Fruit fly (Drosophila melanogaster) whole organism, prepupa: ENCODE data around the gene Ire1.

Experiments used
- CG10631 ChIP-seq: fragments of 200-800 bp; sonication (Bioruptor generic); optimal IDR thresholded peaks from 2 replicates; lab custom pipeline; 2016; ENCODE audit warnings: missing biosample characterization, missing genetic modification characterization
- CG10669 ChIP-seq: fragments of 200-800 bp; sonication (Bioruptor generic); optimal IDR thresholded peaks from 3 replicates; lab custom pipeline; 2018; ENCODE audit warnings: missing biosample characterization, mild to moderate bottlenecking, missing genetic modification characterization, moderate library complexity
- CG11762 ChIP-seq: fragments of 200-800 bp; sonication (Bioruptor generic); optimal IDR thresholded peaks from 3 replicates; lab custom pipeline; 2016; ENCODE audit warnings: missing biosample characterization, missing genetic modification characterization; ENCODE audit not compliant: insufficient read depth
- CG15336 ChIP-seq: fragments of 200-800 bp; sonication (Bioruptor generic); IDR thresholded peaks from 2 replicates; pipeline ENCODE4 v1.3.6; 2022; ENCODE audit warnings: missing biosample characterization, missing genetic modification characterization
- CG1621 ChIP-seq: fragments of 200-800 bp; sonication (Bioruptor generic); optimal IDR thresholded peaks from 3 replicates; lab custom pipeline; 2018; ENCODE audit warnings: missing biosample characterization, mild to moderate bottlenecking, missing genetic modification characterization
- CG16779 ChIP-seq: fragments of 200-800 bp; sonication (Bioruptor generic); optimal IDR thresholded peaks from 3 replicates; lab custom pipeline; 2017; ENCODE audit warnings: missing biosample characterization, mild to moderate bottlenecking, missing genetic modification characterization
- CG3032 ChIP-seq: fragments of 200-800 bp; optimal IDR thresholded peaks from 2 replicates; lab custom pipeline; 2019; ENCODE audit warnings: missing biosample characterization, mild to moderate bottlenecking, missing genetic modification characterization, moderate library complexity
- CG32006 ChIP-seq: fragments of 200-800 bp; sonication (Bioruptor generic); optimal IDR thresholded peaks from 3 replicates; lab custom pipeline; 2017; ENCODE audit warnings: missing biosample characterization, mild to moderate bottlenecking, missing genetic modification characterization
- CG34406 ChIP-seq: fragments of 200-800 bp; sonication (Bioruptor generic); optimal IDR thresholded peaks from 3 replicates; lab custom pipeline; 2016; ENCODE audit warnings: missing biosample characterization, missing genetic modification characterization
- CG3919 ChIP-seq: fragments of 200-800 bp; sonication (Bioruptor generic); optimal IDR thresholded peaks from 3 replicates; lab custom pipeline; 2016; ENCODE audit warnings: missing biosample characterization, missing genetic modification characterization
- CG6163 ChIP-seq: fragments of 200-800 bp; sonication (Bioruptor generic); IDR thresholded peaks from 3 replicates; pipeline ENCODE4 v1.3.6; 2022; ENCODE audit warnings: missing biosample characterization, missing genetic modification characterization
- CG6276 ChIP-seq: fragments of 200-800 bp; sonication (Bioruptor generic); optimal IDR thresholded peaks from 2 replicates; lab custom pipeline; 2017; ENCODE audit warnings: missing biosample characterization, mild to moderate bottlenecking, missing genetic modification characterization
- CG6792 ChIP-seq: fragments of 200-800 bp; sonication (Bioruptor generic); optimal IDR thresholded peaks from 3 replicates; lab custom pipeline; 2016; ENCODE audit warnings: missing biosample characterization, missing genetic modification characterization
- CG6808 ChIP-seq: fragments of 200-800 bp; sonication (Bioruptor generic); optimal IDR thresholded peaks from 3 replicates; lab custom pipeline; 2017; ENCODE audit warnings: missing biosample characterization, missing genetic modification characterization, mild to moderate bottlenecking, moderate library complexity, missing genetic modification reagents
- CG6854 ChIP-seq: fragments of 200-800 bp; sonication (Bioruptor generic); optimal IDR thresholded peaks from 2 replicates; lab custom pipeline; 2017; ENCODE audit warnings: missing biosample characterization, mild to moderate bottlenecking, missing genetic modification characterization
- CG7368 ChIP-seq: fragments of 200-800 bp; sonication (Bioruptor generic); optimal IDR thresholded peaks from 3 replicates; lab custom pipeline; 2016; ENCODE audit warnings: missing biosample characterization, missing genetic modification characterization
- CG8119 ChIP-seq: fragments of 200-800 bp; sonication (Bioruptor generic); IDR thresholded peaks from 3 replicates; pipeline ENCODE4 v1.3.6; 2022; ENCODE audit warnings: missing biosample characterization, missing genetic modification characterization
- CG8632 ChIP-seq: fragments of 200-800 bp; sonication (Bioruptor generic); optimal IDR thresholded peaks from 3 replicates; lab custom pipeline; 2016; ENCODE audit warnings: missing biosample characterization, missing genetic modification characterization
- CG9139 ChIP-seq: fragments of 200-800 bp; sonication (Bioruptor generic); optimal IDR thresholded peaks from 3 replicates; lab custom pipeline; 2017; ENCODE audit warnings: missing biosample characterization, mild to moderate bottlenecking, missing genetic modification characterization
- Eip75B ChIP-seq: fragments of 200-800 bp; sonication (Bioruptor generic); optimal IDR thresholded peaks from 3 replicates; lab custom pipeline; 2016; ENCODE audit warnings: missing biosample characterization, missing genetic modification characterization
- Eip78C ChIP-seq: fragments of 200-800 bp; sonication (Bioruptor generic); peaks from one replicate; lab custom pipeline; 2016; ENCODE audit warnings: missing biosample characterization, missing genetic modification characterization
- Eip93F ChIP-seq: fragments of 200-800 bp; sonication (Bioruptor generic); optimal IDR thresholded peaks from 2 replicates; lab custom pipeline; 2016; ENCODE audit warnings: missing biosample characterization, mild to moderate bottlenecking, missing genetic modification characterization
- Ets21C ChIP-seq: fragments of 200-800 bp; sonication (Bioruptor generic); optimal IDR thresholded peaks from 3 replicates; lab custom pipeline; 2016; ENCODE audit warnings: missing biosample characterization, missing genetic modification characterization
- Gug ChIP-seq: fragments of 200-800 bp; sonication (Bioruptor generic); IDR thresholded peaks from 2 replicates; pipeline ENCODE4 v1.3.6; 2022; ENCODE audit warnings: missing biosample characterization, missing genetic modification characterization
- Hr4 ChIP-seq: fragments of 200-800 bp; sonication (Bioruptor generic); optimal IDR thresholded peaks from 3 replicates; lab custom pipeline; 2016; ENCODE audit warnings: missing biosample characterization, missing genetic modification characterization
- Lpt ChIP-seq: fragments of 200-800 bp; sonication (Bioruptor generic); optimal IDR thresholded peaks from 3 replicates; lab custom pipeline; 2016; ENCODE audit warnings: missing biosample characterization, missing genetic modification characterization
- Met ChIP-seq: fragments of 200-800 bp; sonication (Bioruptor generic); optimal IDR thresholded peaks from 3 replicates; lab custom pipeline; 2016; ENCODE audit warnings: missing biosample characterization, missing genetic modification characterization
- OdsH ChIP-seq: fragments of 200-800 bp; sonication (Bioruptor generic); optimal IDR thresholded peaks from 3 replicates; lab custom pipeline; 2016; ENCODE audit warnings: missing biosample characterization, missing genetic modification characterization
- Sox102F ChIP-seq: fragments of 200-800 bp; sonication (Bioruptor generic); optimal IDR thresholded peaks from 2 replicates; lab custom pipeline; 2016; ENCODE audit warnings: missing biosample characterization, mild to moderate bottlenecking, missing genetic modification characterization
- Sox14 ChIP-seq: fragments of 200-800 bp; sonication (Bioruptor generic); optimal IDR thresholded peaks from 3 replicates; lab custom pipeline; 2016; ENCODE audit warnings: missing biosample characterization, missing genetic modification characterization
- Sox15 ChIP-seq: fragments of 200-800 bp; sonication (Bioruptor generic); optimal IDR thresholded peaks from 3 replicates; lab custom pipeline; 2016; ENCODE audit warnings: missing biosample characterization, missing genetic modification characterization
- achi ChIP-seq: fragments of 200-800 bp; sonication (Bioruptor generic); optimal IDR thresholded peaks from 3 replicates; lab custom pipeline; 2016; ENCODE audit warnings: missing biosample characterization, missing genetic modification characterization
- cyc ChIP-seq: fragments of 200-800 bp; sonication (Bioruptor generic); optimal IDR thresholded peaks from 3 replicates; lab custom pipeline; 2016; ENCODE audit warnings: missing biosample characterization, missing genetic modification characterization
- dac ChIP-seq: fragments of 200-800 bp; sonication (Bioruptor generic); optimal IDR thresholded peaks from 2 replicates; lab custom pipeline; 2017; ENCODE audit warnings: missing biosample characterization, mild to moderate bottlenecking, missing genetic modification characterization
- dsx ChIP-seq: fragments of 200-800 bp; optimal IDR thresholded peaks from 3 replicates; lab custom pipeline; 2019; ENCODE audit warnings: missing biosample characterization, mild to moderate bottlenecking, missing genetic modification characterization, moderate library complexity; ENCODE audit not compliant: poor library complexity, severe bottlenecking
- eg ChIP-seq: fragments of 200-800 bp; sonication (Bioruptor generic); IDR thresholded peaks from 3 replicates; pipeline ENCODE4 v1.3.6; 2022; ENCODE audit warnings: missing biosample characterization, missing genetic modification characterization
- esn ChIP-seq: fragments of 200-800 bp; sonication (Bioruptor generic); optimal IDR thresholded peaks from 2 replicates; lab custom pipeline; 2016; ENCODE audit warnings: missing biosample characterization, mild to moderate bottlenecking, missing genetic modification characterization, moderate library complexity
- fd59A ChIP-seq: fragments of 200-800 bp; sonication (Bioruptor generic); optimal IDR thresholded peaks from 2 replicates; lab custom pipeline; 2017; ENCODE audit warnings: missing biosample characterization, mild to moderate bottlenecking, missing genetic modification characterization, missing genetic modification reagents
- fd85E ChIP-seq: fragments of 200-800 bp; sonication (Bioruptor generic); optimal IDR thresholded peaks from 3 replicates; lab custom pipeline; 2016; ENCODE audit warnings: missing biosample characterization, missing genetic modification characterization
- fkh ChIP-seq: fragments of 200-800 bp; sonication (Bioruptor generic); optimal IDR thresholded peaks from 3 replicates; lab custom pipeline; 2017; ENCODE audit warnings: missing biosample characterization, mild to moderate bottlenecking, missing genetic modification characterization, moderate library complexity
- net ChIP-seq: fragments of 200-800 bp; sonication (Bioruptor generic); optimal IDR thresholded peaks from 3 replicates; lab custom pipeline; 2016; ENCODE audit warnings: missing biosample characterization, missing genetic modification characterization
- pdm3 ChIP-seq: fragments of 200-800 bp; sonication (Bioruptor generic); optimal IDR thresholded peaks from 3 replicates; lab custom pipeline; 2016; ENCODE audit warnings: missing biosample characterization, missing genetic modification characterization
- salr ChIP-seq, 2 experiments: fragments of 200-800 bp; sonication (Bioruptor generic); optimal IDR thresholded peaks; 3 replicates each; lab custom pipeline; 2016 to 2018; ENCODE audit warnings: missing biosample characterization in 2 of 2, missing genetic modification characterization in 2 of 2, mild to moderate bottlenecking in 1 of 2
- spab ChIP-seq: fragments of 200-800 bp; sonication (Bioruptor generic); optimal IDR thresholded peaks from 2 replicates; lab custom pipeline; 2017; ENCODE audit warnings: missing biosample characterization, mild to moderate bottlenecking, missing genetic modification characterization, missing genetic modification reagents
- ss ChIP-seq, 2 experiments: fragments of 200-800 bp; sonication (Bioruptor generic); optimal IDR thresholded peaks; 2 replicates in 1 of 2; 3 replicates in 1 of 2; lab custom pipeline; 2017 to 2018; ENCODE audit warnings: mild to moderate bottlenecking in 2 of 2, missing biosample characterization in 2 of 2, missing genetic modification characterization in 2 of 2, moderate library complexity in 1 of 2
- svp ChIP-seq: fragments of 200-800 bp; sonication (Bioruptor generic); peaks from one replicate; lab custom pipeline; 2016; ENCODE audit warnings: missing biosample characterization, missing genetic modification characterization
- topi ChIP-seq: fragments of 200-800 bp; sonication (Bioruptor generic); optimal IDR thresholded peaks from 3 replicates; lab custom pipeline; 2016; ENCODE audit warnings: missing biosample characterization, missing genetic modification characterization
- vri ChIP-seq: fragments of 200-800 bp; sonication (Bioruptor generic); optimal IDR thresholded peaks from 3 replicates; lab custom pipeline; 2016; ENCODE audit warnings: missing biosample characterization, mild to moderate bottlenecking, missing genetic modification characterization

Ire1 gene

DNA sequence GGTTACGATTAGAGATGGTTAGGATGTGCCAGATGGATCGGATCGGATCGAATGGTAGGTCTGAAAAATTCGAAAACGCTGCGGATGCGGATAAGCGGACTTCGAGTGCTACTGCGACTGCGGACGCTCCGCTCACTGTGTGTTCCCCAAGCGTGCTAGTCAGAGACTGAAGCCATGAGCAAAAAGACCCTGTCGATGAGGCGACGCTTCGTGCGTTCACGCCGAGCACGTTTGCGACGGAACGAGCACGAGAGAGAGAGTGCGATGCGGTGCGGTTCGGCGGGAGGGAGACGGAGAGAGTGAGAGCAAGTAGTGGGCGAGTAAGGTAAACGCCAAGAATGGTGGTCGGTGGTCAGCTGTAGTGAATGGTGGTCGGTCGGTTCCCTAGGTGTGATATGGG, 24.4 kb downstream of the Ire1 start, which contains the start of gene bnl:
TSS of gene bnl (minus strand) at position 131 of the 400 bp plus-strand sequence.
- no peak for TF ChIP-seq fd59A (GFP tag; lab: Kevin White, UChicago)
- TF ChIP-seq cyc (GFP tag; lab: Kevin White, UChicago) = no peak
- no peak for TF ChIP-seq CG10631 (GFP tag; lab: Kevin White, UChicago)
- TF ChIP-seq Lpt (GFP tag; lab: Kevin White, UChicago) = no peak
- peak; percentile 46 for TF ChIP-seq Sox14 (GFP tag; lab: Kevin White, UChicago)
- peak; percentile 80 for TF ChIP-seq CG6163 (GFP tag; lab: Robert Waterston, UW)
- peak; percentile 38 for TF ChIP-seq esn (GFP tag; lab: Kevin White, UChicago)
- peak; percentile 64 for TF ChIP-seq CG15336 (GFP tag; lab: Robert Waterston, UW)
- peak; percentile 6 for TF ChIP-seq OdsH (GFP tag; lab: Kevin White, UChicago)
- no peak for TF ChIP-seq CG34406 (GFP tag; lab: Kevin White, UChicago)
- TF ChIP-seq CG9139 (GFP tag; lab: Kevin White, UChicago) = peak; percentile 64
- no peak for TF ChIP-seq CG6792 (GFP tag; lab: Kevin White, UChicago)
- TF ChIP-seq eg (GFP tag; lab: Robert Waterston, UW) = peak; percentile 82
- peak; percentile 51 for TF ChIP-seq vri (GFP tag; lab: Kevin White, UChicago)
- TF ChIP-seq CG6854 = no peak
- peak; percentile 34 for TF ChIP-seq CG32006 (GFP tag; lab: Kevin White, UChicago)
- peak; percentile 52 for TF ChIP-seq CG7368 (GFP tag; lab: Kevin White, UChicago)
- peak; percentile 82 for TF ChIP-seq Eip78C (GFP tag; lab: Kevin White, UChicago)
- no peak for TF ChIP-seq CG6808 (GFP tag; lab: Kevin White, UChicago)
- no peak for TF ChIP-seq fd85E (GFP tag; lab: Kevin White, UChicago)
- peak in 1 of 2 experiments; percentile 63 for TF ChIP-seq ss (GFP tag; optimal IDR thresholded peaks at IDR 0.05; lab: Kevin White, UChicago)
- TF ChIP-seq Eip93F (GFP tag; lab: Kevin White, UChicago) = no peak
- TF ChIP-seq net (GFP tag; lab: Kevin White, UChicago) = peak; percentile 68
- TF ChIP-seq CG10669 (GFP tag; lab: Kevin White, UChicago) = peak; percentile 45
- TF ChIP-seq Hr4 (GFP tag; lab: Kevin White, UChicago) = no peak
- no peak for TF ChIP-seq Ets21C (GFP tag; lab: Kevin White, UChicago)
- no peak for TF ChIP-seq CG1621 (tag; lab: Kevin White, UChicago)
- TF ChIP-seq CG8632 (GFP tag; lab: Kevin White, UChicago) = peak; percentile 18
- TF ChIP-seq dsx = peak; percentile 67
- peak; percentile 20 for TF ChIP-seq Eip75B
- TF ChIP-seq salr (GFP tag; optimal IDR thresholded peaks at IDR 0.05; lab: Kevin White, UChicago) = peak in 1 of 2 experiments; percentile 22
- no peak for TF ChIP-seq dac (GFP tag; lab: Kevin White, UChicago)
- TF ChIP-seq CG6276 (GFP tag; lab: Kevin White, UChicago) = peak; percentile 54
- TF ChIP-seq CG3919 (GFP tag; lab: Kevin White, UChicago) = peak; percentile 67
- peak; percentile 57 for TF ChIP-seq fkh (GFP tag; lab: Kevin White, UChicago)
- peak; percentile 28 for TF ChIP-seq pdm3
- TF ChIP-seq CG3032 = no peak
- peak; percentile 69 for TF ChIP-seq Sox102F (GFP tag; lab: Kevin White, UChicago)
- peak; percentile 31 for TF ChIP-seq CG16779 (tag; lab: Kevin White, UChicago)
- peak; percentile 6 for TF ChIP-seq CG11762 (GFP tag; lab: Kevin White, UChicago)
- TF ChIP-seq Met (GFP tag; lab: Kevin White, UChicago) = peak; percentile 35
- TF ChIP-seq topi = peak; percentile 47
- peak; percentile 80 for TF ChIP-seq svp (GFP tag; lab: Kevin White, UChicago)
- TF ChIP-seq Gug (GFP tag; lab: Robert Waterston, UW) = 0 out of 2 replicates have a peak, but pooled peaks have one; percentile 16
- TF ChIP-seq spab (GFP tag; lab: Kevin White, UChicago) = no peak
- TF ChIP-seq CG8119 (GFP tag; lab: Robert Waterston, UW) = peak; percentile 61; the same call in 1 of the 3 replicates
- TF ChIP-seq Sox15 (GFP tag; lab: Kevin White, UChicago) = no peak
- TF ChIP-seq achi (GFP tag; lab: Kevin White, UChicago) = peak; percentile 42
- TF ChIP-seq, all 60 proteins: peak for 31
